Fruit fly (Drosophila melanogaster) whole organism, adult: Measurements from ENCODE around the gene CG15027.

Experiments
- CG11617 ChIP-seq: fragments of 200-800 bp; sonication (Bioruptor generic); optimal IDR thresholded peaks from 2 replicates; lab custom pipeline; 2017; ENCODE audit warnings: mild to moderate bottlenecking, missing biosample characterization, missing genetic modification reagents, missing genetic modification characterization
- CG12768 ChIP-seq: fragments of 200-800 bp; sonication (Bioruptor generic); optimal IDR thresholded peaks from 2 replicates; lab custom pipeline; 2017; ENCODE audit warnings: missing biosample characterization, missing genetic modification characterization, mild to moderate bottlenecking, moderate library complexity, missing genetic modification reagents
- CG14711 ChIP-seq: fragments of 200-800 bp; sonication (Bioruptor generic); optimal IDR thresholded peaks from 2 replicates; lab custom pipeline; 2018; ENCODE audit warnings: missing biosample characterization, mild to moderate bottlenecking, missing genetic modification characterization, moderate library complexity
- CG1620 ChIP-seq: fragments of 200-800 bp; sonication (Bioruptor generic); optimal IDR thresholded peaks from 2 replicates; lab custom pipeline; 2016; ENCODE audit warnings: missing biosample characterization, missing genetic modification characterization
- CG33017 ChIP-seq: fragments of 200-800 bp; sonication (Bioruptor generic); optimal IDR thresholded peaks from 2 replicates; lab custom pipeline; 2018; ENCODE audit warnings: missing biosample characterization, mild to moderate bottlenecking, missing genetic modification characterization, moderate library complexity
- CG5204 ChIP-seq: fragments of 200-800 bp; sonication (Bioruptor generic); optimal IDR thresholded peaks from 2 replicates; lab custom pipeline; 2016; ENCODE audit warnings: missing biosample characterization, missing genetic modification characterization
- CG7045 ChIP-seq: fragments of 200-800 bp; sonication (Bioruptor generic); optimal IDR thresholded peaks from 2 replicates; lab custom pipeline; 2017; ENCODE audit warnings: missing biosample characterization, mild to moderate bottlenecking, missing genetic modification characterization
- CG7101 ChIP-seq: fragments of 200-800 bp; sonication (Bioruptor generic); optimal IDR thresholded peaks from 2 replicates; lab custom pipeline; 2018; ENCODE audit warnings: missing biosample characterization, mild to moderate bottlenecking, missing genetic modification characterization, moderate library complexity
- Clk ChIP-seq: fragments of 200-800 bp; sonication (Bioruptor generic); optimal IDR thresholded peaks from 2 replicates; lab custom pipeline; 2017; ENCODE audit warnings: missing biosample characterization, missing genetic modification characterization
- Crg-1 ChIP-seq: fragments of 200-800 bp; sonication (Bioruptor generic); optimal IDR thresholded peaks from 2 replicates; lab custom pipeline; 2016; ENCODE audit warnings: missing biosample characterization, missing genetic modification characterization
- Hr96 ChIP-seq: fragments of 200-800 bp; sonication (Bioruptor generic); optimal IDR thresholded peaks from 2 replicates; lab custom pipeline; 2016; ENCODE audit warnings: missing biosample characterization, missing genetic modification characterization
- Mnt ChIP-seq: fragments of 200-800 bp; sonication (Bioruptor generic); optimal IDR thresholded peaks from 2 replicates; lab custom pipeline; 2016; ENCODE audit warnings: missing biosample characterization, mild to moderate bottlenecking, missing genetic modification characterization
- bab1 ChIP-seq: fragments of 200-800 bp; sonication (Bioruptor generic); optimal IDR thresholded peaks from 3 replicates; lab custom pipeline; 2019; ENCODE audit warnings: missing biosample characterization, mild to moderate bottlenecking, missing genetic modification characterization, moderate library complexity
- cic ChIP-seq: fragments of 200-800 bp; sonication (Bioruptor generic); optimal IDR thresholded peaks from 2 replicates; lab custom pipeline; 2017; ENCODE audit warnings: missing biosample characterization, mild to moderate bottlenecking, missing genetic modification characterization, moderate library complexity
- cnc ChIP-seq, 2 experiments: fragments of >200 bp; optimal IDR thresholded peaks; 2 replicates each; lab custom pipeline; 2017
- kay ChIP-seq: fragments of 200-800 bp; sonication (Bioruptor generic); peaks from one replicate; lab custom pipeline; 2016; ENCODE audit warnings: missing biosample characterization, missing genetic modification characterization, borderline replicate concordance
- ovo ChIP-seq: fragments of 200-800 bp; sonication (Bioruptor generic); optimal IDR thresholded peaks from 2 replicates; lab custom pipeline; 2016; ENCODE audit warnings: missing biosample characterization, missing genetic modification characterization
- pad ChIP-seq: fragments of 200-800 bp; sonication (Bioruptor generic); optimal IDR thresholded peaks from 3 replicates; lab custom pipeline; 2017; ENCODE audit warnings: missing biosample characterization, missing genetic modification characterization, mild to moderate bottlenecking, moderate library complexity, missing genetic modification reagents
- tj ChIP-seq: fragments of 200-800 bp; sonication (Bioruptor generic); optimal IDR thresholded peaks from 3 replicates; lab custom pipeline; 2017; ENCODE audit warnings: missing biosample characterization, mild to moderate bottlenecking, missing genetic modification characterization, moderate library complexity
- toe ChIP-seq: fragments of 200-800 bp; sonication (Bioruptor generic); optimal IDR thresholded peaks from 2 replicates; lab custom pipeline; 2016; ENCODE audit warnings: missing biosample characterization, missing genetic modification characterization

Gene CG15027

dm6 chrX:15066374-15067057 lies 19.1 kb downstream of the CG15027 start, which contains the start of the genes opm and dob:
Gene opm, minus strand, starts transcription at chrX:15066432.
Gene dob, plus strand, starts transcription at chrX:15067007.
- TF ChIP-seq Mnt (GFP tag; lab: Kevin White, UChicago) (peak; percentile 14), ovo (GFP tag; lab: Kevin White, UChicago) (no peak), CG12768 (GFP tag; lab: Kevin White, UChicago) (no peak), kay (GFP tag; lab: Kevin White, UChicago) (peak; percentile 77), bab1 (GFP tag; lab: Kevin White, UChicago) (no peak), CG11617 (GFP tag; lab: Kevin White, UChicago) (peak; percentile 22), CG7045 (GFP tag; lab: Kevin White, UChicago) (no peak), CG1620 (GFP tag; lab: Kevin White, UChicago) (peak; percentile 27), cnc (optimal IDR thresholded peaks at IDR 0.05; lab: Kevin White, UChicago) (no peak), CG14711 (tag; lab: Kevin White, UChicago) (no peak), CG5204 (GFP tag; lab: Kevin White, UChicago) (peak; percentile 1), toe (GFP tag; lab: Kevin White, UChicago) (no peak), pad (GFP tag; lab: Kevin White, UChicago) (peak; percentile 11), CG33017 (tag; lab: Kevin White, UChicago) (no peak), tj (GFP tag; lab: Kevin White, UChicago) (no peak), Hr96 (GFP tag; lab: Kevin White, UChicago) (no peak), Clk (GFP tag; lab: Kevin White, UChicago) (no peak), Crg-1 (GFP tag; lab: Kevin White, UChicago) (no peak), cic (no peak), CG7101 (tag; lab: Kevin White, UChicago) (no peak)

- TF ChIP-seq CG14711 (tag; lab: Kevin White, UChicago) (peak; percentile 37), CG12768 (GFP tag; lab: Kevin White, UChicago) (no peak), ovo (GFP tag; lab: Kevin White, UChicago) (peak; percentile 42), cic (no peak), Crg-1 (GFP tag; lab: Kevin White, UChicago) (peak; percentile 74), Clk (GFP tag; lab: Kevin White, UChicago) (no peak), Mnt (GFP tag; lab: Kevin White, UChicago) (peak; percentile 53), pad (GFP tag; lab: Kevin White, UChicago) (peak; percentile 60), Hr96 (GFP tag; lab: Kevin White, UChicago) (no peak), CG5204 (GFP tag; lab: Kevin White, UChicago) (peak; percentile 17), toe (GFP tag; lab: Kevin White, UChicago) (no peak), CG7045 (GFP tag; lab: Kevin White, UChicago) (no peak), kay (GFP tag; lab: Kevin White, UChicago) (no peak), CG7101 (tag; lab: Kevin White, UChicago) (peak; percentile 51), tj (GFP tag; lab: Kevin White, UChicago) (peak; percentile 67), cnc (optimal IDR thresholded peaks at IDR 0.05; lab: Kevin White, UChicago) (no peak), CG33017 (tag; lab: Kevin White, UChicago) (no peak), CG11617 (GFP tag; lab: Kevin White, UChicago) (peak; percentile 12), CG1620 (GFP tag; lab: Kevin White, UChicago) (peak; percentile 74), bab1 (GFP tag; lab: Kevin White, UChicago) (peak; percentile 80)
Measured at dm6 chrX:15063404-15064062, 22.1 kb downstream of the CG15027 start, which contains the start of the genes hiw and ND-B18. Gene hiw, minus strand, starts transcription at chrX:15063429. Gene ND-B18, plus strand, starts transcription at chrX:15063733.

dm6 chrX:15062619-15063018 lies 23.0 kb downstream of the CG15027 start:
- no peak for TF ChIP-seq cic
- no peak for TF ChIP-seq Mnt (GFP tag; lab: Kevin White, UChicago)
- TF ChIP-seq pad (GFP tag; lab: Kevin White, UChicago): no peak
- TF ChIP-seq tj (GFP tag; lab: Kevin White, UChicago): no peak
- TF ChIP-seq CG5204 (GFP tag; lab: Kevin White, UChicago): no peak

DNA sequence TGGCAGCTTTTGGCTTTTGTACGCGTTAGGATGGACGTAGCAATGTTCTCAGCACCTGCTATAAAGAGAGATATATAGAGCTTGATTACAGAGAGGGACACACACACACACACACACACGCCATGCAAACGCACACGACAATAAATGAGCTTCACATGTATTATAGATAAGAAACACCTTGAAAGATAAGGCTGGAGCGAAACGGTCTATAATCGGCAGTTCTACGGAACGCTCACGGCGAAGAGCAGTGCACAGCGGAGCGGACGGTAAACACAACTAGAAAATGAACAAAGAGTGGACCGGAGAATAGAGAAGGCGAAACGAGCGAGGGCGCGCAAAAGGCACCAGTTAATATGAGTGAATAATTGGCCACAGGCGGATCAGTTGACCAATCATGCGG lies 36.9 kb downstream of the CG15027 start:
- TF ChIP-seq CG7101 (tag; lab: Kevin White, UChicago): no peak
- TF ChIP-seq toe (GFP tag; lab: Kevin White, UChicago): no peak
- no peak for TF ChIP-seq cnc (optimal IDR thresholded peaks at IDR 0.05; lab: Kevin White, UChicago)
- no peak for TF ChIP-seq Hr96 (GFP tag; lab: Kevin White, UChicago)
- TF ChIP-seq CG11617 (GFP tag; lab: Kevin White, UChicago): no peak
- no peak for TF ChIP-seq tj (GFP tag; lab: Kevin White, UChicago)
- no peak for TF ChIP-seq CG1620 (GFP tag; lab: Kevin White, UChicago)
- TF ChIP-seq Clk (GFP tag; lab: Kevin White, UChicago): no peak
- no peak for TF ChIP-seq CG14711 (tag; lab: Kevin White, UChicago)
- TF ChIP-seq Crg-1 (GFP tag; lab: Kevin White, UChicago): no peak
- no peak for TF ChIP-seq pad (GFP tag; lab: Kevin White, UChicago)
- TF ChIP-seq CG12768 (GFP tag; lab: Kevin White, UChicago): no peak
- TF ChIP-seq CG7045 (GFP tag; lab: Kevin White, UChicago): no peak
- peak; percentile 57 for TF ChIP-seq Mnt (GFP tag; lab: Kevin White, UChicago)
- TF ChIP-seq CG33017 (tag; lab: Kevin White, UChicago): no peak
- TF ChIP-seq bab1 (GFP tag; lab: Kevin White, UChicago): peak; percentile 5
- no peak for TF ChIP-seq CG5204 (GFP tag; lab: Kevin White, UChicago)
- no peak for TF ChIP-seq ovo (GFP tag; lab: Kevin White, UChicago)
- TF ChIP-seq kay (GFP tag; lab: Kevin White, UChicago): no peak
- peak; percentile 50 for TF ChIP-seq cic
